Worm (Caenorhabditis elegans): ENCODE results near the gene K08D10.10.
"Not testable (repeated sequence)": the region's sequence is repeated elsewhere in the genome, so short reads cannot be mapped to it uniquely, and the experiment has no call there.

The K08D10.10 gene

DNA sequence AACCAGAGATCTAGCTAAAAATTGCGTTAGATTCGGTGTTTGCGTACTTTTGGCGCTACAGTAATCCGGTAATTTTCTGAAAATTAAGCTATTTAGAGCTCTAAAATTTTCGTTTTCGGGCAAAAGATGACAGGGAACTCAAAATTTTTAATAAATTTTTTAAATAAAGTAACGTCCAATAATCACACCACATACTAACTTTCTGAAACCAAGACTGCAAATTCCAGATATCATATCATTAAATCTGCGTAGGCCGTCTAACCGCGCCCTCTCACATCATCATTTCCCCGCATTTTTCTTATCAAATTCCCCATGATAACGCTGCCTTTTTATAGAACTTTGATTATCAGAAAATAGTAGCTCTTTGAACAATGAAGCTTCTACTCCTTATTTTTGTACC is 34.6 kb upstream of the K08D10.10 start, which contains the start of gene drd-50:
Gene drd-50 (plus strand): TSS at position 301 of the 400 bp plus-strand sequence.
- TF ChIP-seq nhr-11 (tag; optimal IDR thresholded peaks at IDR 0.05) (no peak), fos-1 (tag; optimal IDR thresholded peaks at IDR 0.05) (peak; percentile 15)

DNA sequence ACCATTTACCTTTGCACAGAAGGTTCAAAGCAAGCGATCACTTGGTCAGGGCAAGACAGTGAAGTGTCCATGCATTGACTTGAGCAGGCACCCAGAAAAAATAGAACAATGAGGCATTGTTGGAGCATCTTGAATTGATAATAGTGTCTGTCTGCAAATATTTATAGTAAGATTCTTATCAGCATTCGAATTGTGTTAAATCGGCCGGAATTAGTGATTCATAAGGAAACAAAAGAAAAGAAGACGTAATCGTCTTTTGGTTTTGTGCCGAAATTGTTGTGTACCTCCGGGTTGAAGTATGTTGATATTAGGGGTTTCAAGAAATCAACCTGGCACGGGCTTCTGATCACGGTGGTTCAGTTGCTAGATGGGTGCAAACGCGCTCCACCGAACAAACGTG is 31.8 kb upstream of the K08D10.10 start, which contains the start of gene F49F1.5:
Gene F49F1.5 (minus strand): TSS at position 153 of the 400 bp plus-strand sequence.
- TF ChIP-seq ceh-16 (tag; optimal IDR thresholded peaks at IDR 0.05) (no peak), egl-27 (tag; optimal IDR thresholded peaks at IDR 0.05) (no peak), ZK546.5 (tag; optimal IDR thresholded peaks at IDR 0.05) (no peak), nhr-129 (tag; optimal IDR thresholded peaks at IDR 0.05) (no peak), nhr-11 (tag; optimal IDR thresholded peaks at IDR 0.05) (no peak), unc-39 (tag; optimal IDR thresholded peaks at IDR 0.05) (no peak)

DNA sequence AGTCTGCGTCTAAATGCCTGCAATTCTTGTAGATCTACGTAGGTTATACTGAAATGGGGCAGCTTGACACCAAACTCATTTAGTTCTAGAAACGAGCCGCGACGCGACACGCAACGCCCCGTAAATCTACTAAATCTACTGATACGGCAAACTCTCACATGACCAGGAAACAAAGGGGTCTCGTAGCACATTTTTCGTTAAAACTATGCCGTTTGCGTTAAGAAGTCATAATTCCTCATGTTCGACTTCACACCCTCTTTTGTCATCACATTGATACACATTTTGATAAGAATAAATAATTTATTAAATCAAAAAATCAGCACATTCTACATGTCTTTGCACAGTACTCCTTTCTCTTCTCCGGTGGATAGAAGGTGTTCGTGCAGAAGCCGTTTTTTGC is 31.0 kb upstream of the K08D10.10 start:
- TF ChIP-seq gmeb-1 (tag; optimal IDR thresholded peaks at IDR 0.05) (no peak), alr-1 (tag; optimal IDR thresholded peaks at IDR 0.05) (no peak), nhr-23 (tag; optimal IDR thresholded peaks at IDR 0.05) (no peak), unc-39 (tag; optimal IDR thresholded peaks at IDR 0.05) (no peak), lin-13 (GFP tag; optimal IDR thresholded peaks at IDR 0.05) (no peak), elt-3 (tag; optimal IDR thresholded peaks at IDR 0.05) (no peak), zag-1 (tag; optimal IDR thresholded peaks at IDR 0.05) (no peak), dmd-4 (tag; optimal IDR thresholded peaks at IDR 0.05) (no peak), nhr-12 (tag; optimal IDR thresholded peaks at IDR 0.05) (no peak), ztf-4 (tag; optimal IDR thresholded peaks at IDR 0.05) (no peak)

DNA sequence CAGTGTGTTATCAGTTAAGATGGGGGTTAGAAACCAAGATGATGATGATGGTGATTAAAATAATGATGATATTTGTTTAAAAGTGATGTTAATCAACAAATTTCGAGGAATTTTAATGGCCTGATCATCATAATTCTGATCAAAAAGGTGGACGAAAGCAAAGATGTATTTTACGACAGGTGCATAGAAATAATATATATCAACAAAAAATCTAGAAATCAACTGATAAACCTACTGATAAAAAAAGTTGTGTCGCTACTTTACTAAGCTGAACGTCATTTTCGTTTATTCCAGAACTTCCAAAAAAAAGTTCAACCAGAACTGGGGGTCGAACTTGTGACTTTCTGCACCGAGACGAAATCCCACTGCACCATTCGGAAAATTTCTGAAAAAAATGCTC is 29.0 kb upstream of the K08D10.10 start, which contains the start of gene mul-1:
Gene mul-1 (minus strand): TSS at position 84 of the 400 bp plus-strand sequence.
- TF ChIP-seq unc-62 (GFP tag; optimal IDR thresholded peaks at IDR 0.05) (no peak), nhr-237 (tag; optimal IDR thresholded peaks at IDR 0.05) (no peak), dmd-4 (tag; optimal IDR thresholded peaks at IDR 0.05) (no peak), lin-11 (tag; optimal IDR thresholded peaks at IDR 0.05) (no peak), nhr-12 (tag; optimal IDR thresholded peaks at IDR 0.05) (no peak), mab-5 (tag; optimal IDR thresholded peaks at IDR 0.05) (no peak), mdl-1 (tag; optimal IDR thresholded peaks at IDR 0.05) (no peak), nhr-11 (tag; optimal IDR thresholded peaks at IDR 0.05) (no peak), ztf-4 (tag; optimal IDR thresholded peaks at IDR 0.05) (no peak), unc-39 (tag; optimal IDR thresholded peaks at IDR 0.05) (no peak), sma-9 (GFP tag; optimal IDR thresholded peaks at IDR 0.05) (no peak), sma-9 (tag; optimal IDR thresholded peaks at IDR 0.05) (no peak), nhr-6 (tag; optimal IDR thresholded peaks at IDR 0.05) (no peak), unc-55 (GFP tag; optimal IDR thresholded peaks at IDR 0.05) (no peak), elt-1 (tag; optimal IDR thresholded peaks at IDR 0.05) (no peak), elt-3 (tag; optimal IDR thresholded peaks at IDR 0.05) (no peak), mbf-1 (tag; optimal IDR thresholded peaks at IDR 0.05) (no peak), ztf-1 (GFP tag; conservative IDR thresholded peaks at IDR 0.05) (no peak)

ce11 chrIV:4125657-4126056 is 26.4 kb upstream of the K08D10.10 start, which contains the start of gene F49F1.7:
Gene F49F1.7, minus strand, starts transcription at chrIV:4125757.
- TF ChIP-seq nhr-12, snpc-4, F13H6.1 (tag; optimal IDR thresholded peaks at IDR 0.05): not testable (repeated sequence)

ce11 chrIV:4135744-4136143 is 16.3 kb upstream of the K08D10.10 start, which contains the start of gene F49F1.17:
Gene F49F1.17, minus strand, starts transcription at chrIV:4135844.
- no peak for TF ChIP-seq peb-1 (tag; optimal IDR thresholded peaks at IDR 0.05)
- TF ChIP-seq nhr-6 (tag; optimal IDR thresholded peaks at IDR 0.05) = no peak
- no peak for TF ChIP-seq zag-1 (tag; optimal IDR thresholded peaks at IDR 0.05)
- TF ChIP-seq nhr-12 (tag; optimal IDR thresholded peaks at IDR 0.05) = no peak
- no peak for TF ChIP-seq sma-9 (GFP tag; optimal IDR thresholded peaks at IDR 0.05)
- no peak for TF ChIP-seq sma-9 (tag; optimal IDR thresholded peaks at IDR 0.05)
- no peak for TF ChIP-seq nhr-21 (tag; optimal IDR thresholded peaks at IDR 0.05)
- no peak for TF ChIP-seq lin-39 (tag; optimal IDR thresholded peaks at IDR 0.05)
- no peak for TF ChIP-seq ceh-16 (tag; optimal IDR thresholded peaks at IDR 0.05)
- no peak for TF ChIP-seq ztf-4 (tag; optimal IDR thresholded peaks at IDR 0.05)
